Worm (Caenorhabditis elegans): ENCODE results near the gene F37A4.6.

ce11 chrIII:6734420-6734819, 28.8 kb downstream of the F37A4.6 start, which contains the start of gene Y102E9.3:
- no peak for TF ChIP-seq egl-27 (tag; optimal IDR thresholded peaks at IDR 0.05)
- no peak for TF ChIP-seq nhr-76 (tag; optimal IDR thresholded peaks at IDR 0.05)
- TF ChIP-seq pha-4 (tag; optimal IDR thresholded peaks at IDR 0.05): no peak
- TF ChIP-seq fkh-10 (GFP tag; optimal IDR thresholded peaks at IDR 0.05): no peak
- TF ChIP-seq skn-1 (tag; optimal IDR thresholded peaks at IDR 0.05): no peak
- TF ChIP-seq mdl-1 (tag; optimal IDR thresholded peaks at IDR 0.05): no peak
- TF ChIP-seq aly-2 (tag; optimal IDR thresholded peaks at IDR 0.05): no peak
- TF ChIP-seq snpc-4 (tag; optimal IDR thresholded peaks at IDR 0.05): no peak
- TF ChIP-seq unc-62 (GFP tag; optimal IDR thresholded peaks at IDR 0.05): no peak
- no peak for TF ChIP-seq nfya-1 (tag; optimal IDR thresholded peaks at IDR 0.05; ENCODE audit: insufficient read depth)
- TF ChIP-seq hmg-11 (tag; optimal IDR thresholded peaks at IDR 0.05): no peak
- no peak for TF ChIP-seq zag-1 (tag; optimal IDR thresholded peaks at IDR 0.05)
- TF ChIP-seq ztf-11 (tag; optimal IDR thresholded peaks at IDR 0.05): no peak
- no peak for TF ChIP-seq elt-3 (tag; optimal IDR thresholded peaks at IDR 0.05)
